Worm (Caenorhabditis elegans) whole organism, young adult: ENCODE results near the gene C50F7.9.
A peak's percentile ranks its signal among the peaks of the same experiment; 100 is the strongest.

Source experiments
- F33H1.4 ChIP-seq: fragments of 200-800 bp; sonication (Bioruptor generic); IDR thresholded peaks from 2 replicates; pipeline ENCODE4 v1.3.6; 2022; ENCODE audit warnings: missing genetic modification reagents, missing genetic modification characterization, missing compliant biosample characterization
- ama-1 ChIP-seq, 3 experiments: fragments of 150-350 bp in 1 of 3; sonication (generic microtip) in 2 of 3; optimal IDR thresholded peaks; 2 replicates each; lab custom pipeline; 2014 to 2018; ENCODE audit warnings: missing biosample characterization in 2 of 3, missing genetic modification characterization in 2 of 3, missing genetic modification reagents in 2 of 3
- atf-7 ChIP-seq: sonication (generic microtip); optimal IDR thresholded peaks from 2 replicates; lab custom pipeline; 2017; ENCODE audit warnings: mild to moderate bottlenecking, missing genetic modification characterization, missing compliant biosample characterization
- ceh-40 ChIP-seq: fragments of 200-800 bp; sonication (Bioruptor generic); IDR thresholded peaks from 2 replicates; pipeline ENCODE4 v1.3.6; 2022; ENCODE audit warnings: missing genetic modification characterization, missing compliant biosample characterization
- die-1 ChIP-seq: sonication (generic microtip); optimal IDR thresholded peaks from 2 replicates; lab custom pipeline; 2016; ENCODE audit warnings: missing genotype, mild to moderate bottlenecking, missing genetic modification characterization, missing compliant biosample characterization
- egrh-3 ChIP-seq: fragments of 200-800 bp; sonication (Bioruptor generic); IDR thresholded peaks from 2 replicates; pipeline ENCODE4 v1.3.6; 2022; ENCODE audit warnings: missing genetic modification reagents, missing genetic modification characterization, missing compliant biosample characterization
- let-607 ChIP-seq, 2 experiments: fragments of 200-800 bp in 1 of 2; sonication (Bioruptor generic) in 1 of 2; sonication (generic microtip) in 1 of 2; optimal IDR thresholded peaks; 2 replicates each; lab custom pipeline; 2016 to 2018; ENCODE audit warnings: mild to moderate bottlenecking in 2 of 2, missing compliant biosample characterization in 2 of 2, missing genetic modification characterization in 2 of 2, moderate library complexity in 2 of 2, missing genotype in 1 of 2
- lir-1 ChIP-seq: fragments of 200-800 bp; sonication (Bioruptor generic); conservative IDR thresholded peaks from 2 replicates; pipeline ENCODE4 v1.3.6; 2022; ENCODE audit warnings: missing genetic modification reagents, missing genetic modification characterization, missing compliant biosample characterization
- nhr-120 ChIP-seq: fragments of 200-800 bp; sonication (Bioruptor generic); IDR thresholded peaks from 2 replicates; pipeline ENCODE4 v1.3.6; 2022; ENCODE audit warnings: missing genetic modification characterization, missing compliant biosample characterization
- nhr-179 ChIP-seq: sonication (generic microtip); optimal IDR thresholded peaks from 2 replicates; lab custom pipeline; 2016; ENCODE audit warnings: mild to moderate bottlenecking, missing genetic modification characterization, missing compliant biosample characterization
- nhr-27 ChIP-seq: fragments of 200-800 bp; sonication (Bioruptor generic); optimal IDR thresholded peaks from 2 replicates; lab custom pipeline; 2018; ENCODE audit warnings: mild to moderate bottlenecking, missing genetic modification characterization, moderate library complexity, missing compliant biosample characterization
- pha-4 ChIP-seq: fragments of 150-350 bp; sonication (generic microtip); optimal IDR thresholded peaks from 2 replicates; lab custom pipeline; 2014; ENCODE audit warnings: missing biosample characterization, missing genetic modification reagents, missing genetic modification characterization
- sptf-2 ChIP-seq: fragments of 200-800 bp; sonication (Bioruptor generic); optimal IDR thresholded peaks from 2 replicates; lab custom pipeline; 2018; ENCODE audit warnings: mild to moderate bottlenecking, missing genetic modification characterization, missing compliant biosample characterization

DNA sequence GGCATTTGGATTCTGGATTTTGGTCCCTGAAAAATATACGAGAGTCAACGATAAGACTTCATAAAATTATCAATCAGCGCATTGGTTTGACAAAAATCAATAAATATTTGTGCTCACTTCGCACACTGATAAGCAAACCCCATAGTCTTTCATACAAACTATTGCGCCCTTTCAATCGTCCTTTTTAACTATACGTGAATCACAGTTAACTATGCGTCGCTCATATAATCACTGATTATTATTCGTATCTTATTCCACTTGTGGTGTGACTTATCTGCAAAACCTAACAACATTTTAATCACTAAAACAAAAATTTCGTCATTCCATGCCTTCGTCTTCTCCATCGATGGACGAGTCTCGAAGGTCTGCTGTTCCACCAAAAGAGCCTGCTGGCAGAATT, 21.0 kb downstream of the C50F7.9 start, which contains the start of gene nhr-8:
- TF ChIP-seq pha-4 (tag; lab: Kevin White, UChicago), result no peak
- peak in 1 of 2 experiments; percentile 14 for TF ChIP-seq let-607 (tag; optimal IDR thresholded peaks at IDR 0.05; lab: Kevin White, UChicago)
- TF ChIP-seq die-1 (tag; lab: Kevin White, UChicago), result no peak
- TF ChIP-seq nhr-179, result no peak
- TF ChIP-seq F33H1.4 (GFP tag; lab: Robert Waterston, UW), result no peak
- no peak for TF ChIP-seq ama-1 (optimal IDR thresholded peaks at IDR 0.05; lab: Kevin White, UChicago)
- TF ChIP-seq ama-1 (GFP tag; optimal IDR thresholded peaks at IDR 0.05; lab: Kevin White, UChicago), result no peak
- no peak for TF ChIP-seq ceh-40
- TF ChIP-seq nhr-120, result no peak
- no peak for TF ChIP-seq lir-1 (GFP tag; lab: Robert Waterston, UW)
- no peak for TF ChIP-seq sptf-2 (GFP tag; lab: Kevin White, UChicago)
- no peak for TF ChIP-seq nhr-27
- TF ChIP-seq atf-7 (tag; lab: Kevin White, UChicago), result peak; percentile 50
- TF ChIP-seq egrh-3, result no peak
